Worm (Caenorhabditis elegans) whole organism, L3 larva: ENCODE measurements around the gene C02F12.5.

Experiments used
- R02D3.7 ChIP-seq: fragments of 150-350 bp; optimal IDR thresholded peaks from 2 replicates; lab custom pipeline; 2014; ENCODE audit warnings: missing biosample characterization, missing genetic modification characterization
- ZK546.5 ChIP-seq: sonication (generic microtip); optimal IDR thresholded peaks from 2 replicates; lab custom pipeline; 2017; ENCODE audit warnings: missing biosample characterization, missing genetic modification characterization
- ama-1 ChIP-seq: fragments of 150-350 bp; optimal IDR thresholded peaks from 2 replicates; lab custom pipeline; 2018
- ceh-16 ChIP-seq: sonication (generic microtip); optimal IDR thresholded peaks from 2 replicates; lab custom pipeline; 2017; ENCODE audit warnings: missing biosample characterization, missing genetic modification characterization
- ceh-82 ChIP-seq: fragments of 150-350 bp; optimal IDR thresholded peaks from 2 replicates; lab custom pipeline; 2014; ENCODE audit warnings: missing biosample characterization, missing genetic modification characterization
- egl-5 ChIP-seq: fragments of 150-350 bp; optimal IDR thresholded peaks from 2 replicates; lab custom pipeline; 2017; ENCODE audit warnings: missing biosample characterization, missing genetic modification reagents, missing genetic modification characterization, inconsistent platforms
- elt-1 ChIP-seq: fragments of 150-350 bp; optimal IDR thresholded peaks from 2 replicates; lab custom pipeline; 2014; ENCODE audit warnings: missing biosample characterization, missing genetic modification characterization
- elt-2 ChIP-seq: sonication (generic microtip); optimal IDR thresholded peaks from 2 replicates; lab custom pipeline; 2016; ENCODE audit warnings: missing genetic modification reagents, mild to moderate bottlenecking, missing genetic modification characterization, missing compliant biosample characterization
- elt-3 ChIP-seq, 3 experiments: fragments of 150-350 bp in 1 of 3; sonication (generic microtip) in 2 of 3; optimal IDR thresholded peaks; 2 replicates in 2 of 3; 4 replicates in 1 of 3; lab custom pipeline; 2014 to 2017; ENCODE audit warnings: missing biosample characterization in 3 of 3, missing genetic modification characterization in 3 of 3
- eor-1 ChIP-seq, 2 experiments: fragments of 150-350 bp; optimal IDR thresholded peaks; 2 replicates each; lab custom pipeline; 2014 to 2018; ENCODE audit warnings: missing biosample characterization in 2 of 2, missing genetic modification characterization in 2 of 2
- fkh-10 ChIP-seq: sonication (generic microtip); optimal IDR thresholded peaks from 2 replicates; lab custom pipeline; 2017; ENCODE audit warnings: missing biosample characterization, missing genetic modification reagents, missing genetic modification characterization
- fos-1 ChIP-seq: fragments of 150-350 bp; optimal IDR thresholded peaks from 2 replicates; lab custom pipeline; 2014; ENCODE audit warnings: missing biosample characterization, missing genetic modification characterization
- hmg-11 ChIP-seq: sonication (generic microtip); optimal IDR thresholded peaks from 2 replicates; lab custom pipeline; 2016; ENCODE audit warnings: missing genetic modification characterization, missing compliant biosample characterization
- jun-1 ChIP-seq: fragments of 150-350 bp; optimal IDR thresholded peaks from 2 replicates; lab custom pipeline; 2014; ENCODE audit warnings: missing biosample characterization, missing genetic modification reagents, missing genetic modification characterization
- lin-15B ChIP-seq: fragments of 150-350 bp; optimal IDR thresholded peaks from 2 replicates; lab custom pipeline; 2014; ENCODE audit warnings: missing biosample characterization, missing genetic modification characterization
- lsy-12 ChIP-seq: sonication (generic microtip); optimal IDR thresholded peaks from 2 replicates; lab custom pipeline; 2016; ENCODE audit warnings: mild to moderate bottlenecking, missing genetic modification characterization, missing compliant biosample characterization
- mdl-1 ChIP-seq: fragments of 150-350 bp; optimal IDR thresholded peaks from 2 replicates; lab custom pipeline; 2014; ENCODE audit warnings: missing biosample characterization, missing genetic modification characterization
- nfya-1 ChIP-seq: sonication (generic microtip); optimal IDR thresholded peaks from 2 replicates; lab custom pipeline; 2017; ENCODE audit warnings: missing genetic modification characterization, mild to moderate bottlenecking, missing compliant biosample characterization, antibody characterized with exemption, moderate library complexity; ENCODE audit not compliant: insufficient read depth
- nhr-12 ChIP-seq: fragments of 150-350 bp; optimal IDR thresholded peaks from 2 replicates; lab custom pipeline; 2014; ENCODE audit warnings: missing biosample characterization, missing genetic modification characterization
- nhr-23 ChIP-seq: fragments of 150-350 bp; optimal IDR thresholded peaks from 2 replicates; lab custom pipeline; 2014; ENCODE audit warnings: missing biosample characterization, missing genetic modification reagents, missing genetic modification characterization
- nhr-237 ChIP-seq: fragments of 150-350 bp; optimal IDR thresholded peaks from 2 replicates; lab custom pipeline; 2014; ENCODE audit warnings: missing biosample characterization, missing genetic modification characterization
- nhr-28 ChIP-seq: fragments of 150-350 bp; optimal IDR thresholded peaks from 2 replicates; lab custom pipeline; 2014; ENCODE audit warnings: missing biosample characterization, missing genetic modification characterization
- nhr-43 ChIP-seq: sonication (generic microtip); optimal IDR thresholded peaks from 2 replicates; lab custom pipeline; 2016; ENCODE audit warnings: mild to moderate bottlenecking, missing genetic modification characterization, missing compliant biosample characterization; ENCODE audit not compliant: poor library complexity, severe bottlenecking
- nhr-67 ChIP-seq: fragments of 150-350 bp; optimal IDR thresholded peaks from 2 replicates; lab custom pipeline; 2014; ENCODE audit warnings: missing biosample characterization, missing genetic modification characterization
- nhr-76 ChIP-seq: fragments of 150-350 bp; sonication (generic microtip); optimal IDR thresholded peaks from 5 replicates; lab custom pipeline; 2014; ENCODE audit warnings: missing biosample characterization, missing genetic modification characterization
- pha-4 ChIP-seq: fragments of 150-350 bp; optimal IDR thresholded peaks from 2 replicates; lab custom pipeline; 2014; ENCODE audit warnings: missing biosample characterization, missing genetic modification reagents, missing genetic modification characterization
- pqm-1 ChIP-seq: fragments of 150-350 bp; optimal IDR thresholded peaks from 2 replicates; lab custom pipeline; 2017; ENCODE audit warnings: missing biosample characterization, missing genetic modification characterization, inconsistent platforms
- sea-2 ChIP-seq: fragments of 150-350 bp; sonication (generic microtip); optimal IDR thresholded peaks from 4 replicates; lab custom pipeline; 2014; ENCODE audit warnings: missing biosample characterization, missing genetic modification reagents, missing genetic modification characterization
- skn-1 ChIP-seq: fragments of 150-350 bp; optimal IDR thresholded peaks from 2 replicates; lab custom pipeline; 2014; ENCODE audit warnings: missing biosample characterization, missing genetic modification characterization
- unc-62 ChIP-seq: fragments of 150-350 bp; sonication (generic microtip); optimal IDR thresholded peaks from 4 replicates; lab custom pipeline; 2014; ENCODE audit warnings: missing biosample characterization, missing genetic modification reagents, missing genetic modification characterization
- zag-1 ChIP-seq: fragments of 150-350 bp; optimal IDR thresholded peaks from 2 replicates; lab custom pipeline; 2014; ENCODE audit warnings: missing biosample characterization, missing genetic modification characterization
- ztf-11 ChIP-seq: fragments of 150-350 bp; optimal IDR thresholded peaks from 2 replicates; lab custom pipeline; 2014; ENCODE audit warnings: missing biosample characterization, missing genetic modification characterization
- ztf-4 ChIP-seq: fragments of 150-350 bp; optimal IDR thresholded peaks from 2 replicates; lab custom pipeline; 2014; ENCODE audit warnings: missing biosample characterization, missing genetic modification characterization

C02F12.5 gene

DNA sequence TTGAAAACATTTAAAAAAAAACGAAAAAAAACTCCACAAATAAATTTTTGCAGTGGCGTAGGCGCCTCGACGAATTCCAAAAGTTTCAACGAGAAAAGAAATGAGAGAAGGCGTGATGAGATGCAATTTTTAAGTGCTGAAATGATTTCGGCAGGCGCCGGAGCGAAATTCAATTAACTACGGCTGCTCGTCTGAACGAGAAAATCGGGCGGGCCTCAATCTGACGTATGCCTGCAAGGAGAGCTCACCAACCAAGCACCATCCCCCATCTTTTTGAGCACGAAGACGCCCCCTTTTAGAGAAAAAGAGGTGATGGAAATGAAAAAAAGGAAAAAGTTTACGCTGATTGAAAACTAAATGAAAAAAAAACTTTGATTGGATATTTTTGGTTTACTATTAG, 37.1 kb downstream of the C02F12.5 start:
- TF ChIP-seq hmg-11: no peak
- TF ChIP-seq fkh-10 (GFP tag; lab: Kevin White, UChicago): peak; percentile 5
- TF ChIP-seq elt-3 (tag; optimal IDR thresholded peaks at IDR 0.05; lab: Kevin White, UChicago): no peak
- TF ChIP-seq nhr-28 (tag; lab: Kevin White, UChicago): no peak

DNA sequence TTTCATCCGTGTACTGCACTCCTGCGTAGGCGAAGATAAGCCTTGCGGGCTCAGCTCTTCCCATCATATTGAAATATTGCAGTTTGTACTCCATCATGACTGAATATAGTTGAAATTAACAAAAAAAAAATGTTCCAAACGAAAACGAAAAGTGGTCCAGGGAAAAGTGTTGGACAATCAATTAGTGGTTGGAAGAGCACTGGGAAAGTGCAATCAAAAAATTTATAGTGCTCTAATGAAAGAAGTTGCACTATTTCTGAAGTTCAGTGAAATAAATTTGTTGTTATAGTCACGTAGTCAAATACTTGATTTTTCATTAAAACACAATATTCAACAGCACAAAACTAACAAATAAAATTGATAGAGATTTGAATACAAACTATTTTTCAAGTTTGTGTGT, 38.2 kb downstream of the C02F12.5 start, which contains the start of gene gst-11:
gst-11 (minus strand) TSS at position 101 of the 400 bp plus-strand sequence.
- TF ChIP-seq nfya-1 (no peak), egl-5 (tag; lab: Kevin White, UChicago) (no peak), zag-1 (no peak)

DNA sequence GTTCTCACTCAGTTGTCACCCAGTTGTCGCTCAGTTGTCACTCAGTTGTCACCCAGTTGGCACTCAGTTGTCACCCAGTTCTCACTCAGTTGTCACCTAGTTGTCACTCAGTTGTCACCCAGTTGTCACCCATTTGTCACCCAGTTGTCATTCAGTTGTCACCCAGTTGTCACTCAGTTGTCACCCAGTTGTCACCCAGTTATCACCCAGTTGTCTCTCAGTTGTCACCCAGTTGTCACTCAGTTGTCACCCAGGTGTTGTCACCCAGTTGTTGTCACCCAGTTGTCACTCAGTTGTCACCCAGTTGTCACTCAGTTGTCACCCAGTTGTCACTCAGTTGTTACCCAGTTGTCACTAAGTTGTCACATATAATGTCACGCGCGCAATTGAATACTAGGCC, 40.3 kb downstream of the C02F12.5 start:
- TF ChIP-seq R02D3.7 (no peak), fkh-10 (GFP tag; lab: Kevin White, UChicago) (no peak), jun-1 (tag; lab: Kevin White, UChicago) (no peak), ceh-82 (no peak), nhr-76 (no peak), ztf-4 (tag; lab: Kevin White, UChicago) (no peak), ama-1 (lab: Kevin White, UChicago) (no peak), unc-62 (GFP tag; lab: Kevin White, UChicago) (no peak)
- TF ChIP-seq, all 47 proteins: peak for 0

DNA sequence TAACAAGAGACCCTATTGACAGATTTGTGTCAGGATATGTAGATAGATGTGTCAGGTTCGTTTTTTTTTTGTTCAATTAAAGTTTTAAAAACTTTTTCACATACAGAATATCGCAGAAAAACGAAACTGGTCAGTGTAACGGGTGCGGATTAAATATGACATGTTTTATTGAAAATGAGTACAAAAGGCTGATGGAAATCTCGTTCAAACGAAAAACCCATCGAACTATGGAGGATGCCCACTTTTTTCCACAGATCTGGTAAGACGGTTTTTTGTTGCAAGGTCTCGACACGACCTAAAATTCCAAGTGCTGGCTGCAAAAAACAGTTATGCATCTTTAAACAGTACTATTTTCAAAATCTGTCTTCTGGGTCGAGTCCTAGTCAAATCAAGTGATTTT, 41.8 kb downstream of the C02F12.5 start:
- TF ChIP-seq nhr-67 (tag; lab: Kevin White, UChicago) (no peak), fos-1 (no peak), ZK546.5 (no peak), pha-4 (tag; lab: Kevin White, UChicago) (no peak), jun-1 (tag; lab: Kevin White, UChicago) (no peak), ceh-16 (tag; lab: Kevin White, UChicago) (no peak)
- TF ChIP-seq, all 47 proteins: peak for 0

DNA sequence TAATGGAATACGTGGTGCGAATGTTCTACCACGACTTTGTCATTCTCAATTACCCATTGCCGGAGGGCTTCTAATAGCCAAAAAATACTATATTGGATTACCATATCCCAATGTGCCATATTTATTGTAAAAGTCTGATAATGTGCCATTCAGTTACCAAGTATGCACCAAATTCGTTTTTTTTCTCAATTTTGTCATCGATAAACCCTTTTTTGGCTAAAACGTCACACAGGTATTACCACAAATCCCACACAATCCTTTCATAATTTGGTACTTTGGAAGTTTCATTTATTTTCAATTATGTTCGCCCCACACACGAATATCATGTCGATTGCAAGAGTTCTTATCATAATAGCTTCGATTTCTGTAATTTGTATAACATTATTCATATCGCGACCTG, 43.9 kb downstream of the C02F12.5 start, which contains the start of gene vep-2:
vep-2 (plus strand) TSS at position 301 of the 400 bp plus-strand sequence.
- TF ChIP-seq nhr-237 (no peak), pqm-1 (tag; lab: Kevin White, UChicago) (no peak), fos-1 (no peak), nhr-23 (tag; lab: Kevin White, UChicago) (no peak), nfya-1 (no peak), skn-1 (no peak), zag-1 (no peak), elt-2 (tag; lab: Kevin White, UChicago) (no peak), ztf-11 (tag; lab: Kevin White, UChicago) (no peak), nhr-76 (no peak), sea-2 (GFP tag; lab: Kevin White, UChicago) (no peak), lin-15B (no peak), egl-5 (tag; lab: Kevin White, UChicago) (no peak), nhr-43 (tag; lab: Kevin White, UChicago) (no peak), nhr-67 (tag; lab: Kevin White, UChicago) (no peak), eor-1 (tag; optimal IDR thresholded peaks at IDR 0.05; lab: Kevin White, UChicago) (no peak), lsy-12 (no peak), fkh-10 (GFP tag; lab: Kevin White, UChicago) (no peak), hmg-11 (no peak)
- TF ChIP-seq, all 47 proteins: peak for 0

DNA sequence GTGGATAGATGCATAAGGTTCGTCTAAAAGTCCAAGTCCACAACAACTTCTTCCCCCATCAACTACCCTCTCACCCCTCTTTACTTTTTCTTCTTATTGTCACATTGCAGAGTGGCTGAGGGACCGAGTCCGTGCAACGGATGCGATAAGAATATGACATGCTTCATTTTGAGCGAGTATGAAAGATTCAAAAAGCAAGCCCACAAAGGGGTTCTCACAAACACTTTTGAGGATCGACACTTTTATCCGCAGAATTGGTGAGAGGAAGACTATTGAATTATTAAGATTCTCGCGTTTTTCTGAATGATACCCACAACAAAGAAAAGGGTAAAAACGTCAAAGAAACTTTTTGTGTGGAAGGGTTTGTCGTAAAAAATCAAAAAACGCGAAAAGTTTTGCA, 46.3 kb downstream of the C02F12.5 start:
- TF ChIP-seq ztf-11 (tag; lab: Kevin White, UChicago) (no peak), ztf-4 (tag; lab: Kevin White, UChicago) (no peak), elt-1 (no peak), ama-1 (lab: Kevin White, UChicago) (no peak), nhr-12 (tag; lab: Kevin White, UChicago) (no peak), mdl-1 (tag; lab: Kevin White, UChicago) (no peak), egl-5 (tag; lab: Kevin White, UChicago) (no peak), pqm-1 (tag; lab: Kevin White, UChicago) (no peak), sea-2 (GFP tag; lab: Kevin White, UChicago) (no peak), nhr-28 (tag; lab: Kevin White, UChicago) (no peak)
